Worm (Caenorhabditis elegans): Measurements from ENCODE around the gene F53C11.4.

The F53C11.4 gene

DNA sequence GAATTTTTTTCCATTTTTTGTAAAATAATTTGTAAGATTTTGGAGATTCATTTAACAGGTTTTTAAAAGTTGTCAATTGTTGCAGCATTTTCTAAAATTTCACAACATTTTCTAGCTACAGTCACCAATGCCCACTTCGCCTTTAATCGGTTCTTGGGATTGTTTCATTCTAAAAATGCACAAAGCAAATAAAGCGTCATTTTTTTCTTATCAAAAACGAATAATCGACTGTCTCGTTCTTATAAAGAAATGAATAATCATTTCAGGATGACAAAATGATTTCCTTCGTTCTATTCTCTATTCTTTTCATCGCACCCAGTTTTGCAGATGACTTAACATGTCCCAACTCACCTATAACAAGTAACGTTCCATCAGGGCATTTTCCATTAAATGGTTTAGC, 11.6 kb downstream of the F53C11.4 start, which contains the start of gene F53C11.1:
F53C11.1 (plus strand) TSS at position 268 of the 400 bp plus-strand sequence.
- no peak for TF ChIP-seq mab-5 (tag; optimal IDR thresholded peaks at IDR 0.05)
- TF ChIP-seq ham-2 (GFP tag; optimal IDR thresholded peaks at IDR 0.05): no peak
- no peak for TF ChIP-seq sem-2 (GFP tag; optimal IDR thresholded peaks at IDR 0.05)
- no peak for TF ChIP-seq nhr-76 (tag; optimal IDR thresholded peaks at IDR 0.05)
- no peak for TF ChIP-seq elt-1 (tag; optimal IDR thresholded peaks at IDR 0.05; ENCODE audit: borderline replicate concordance, insufficient read depth)
- TF ChIP-seq ceh-83 (GFP tag; optimal IDR thresholded peaks at IDR 0.05): no peak
- TF ChIP-seq nhr-28 (tag; optimal IDR thresholded peaks at IDR 0.05): no peak
- TF ChIP-seq bed-3 (GFP tag; optimal IDR thresholded peaks at IDR 0.05): no peak
- TF ChIP-seq nhr-12 (tag; optimal IDR thresholded peaks at IDR 0.05): no peak
- TF ChIP-seq lin-32 (GFP tag; optimal IDR thresholded peaks at IDR 0.05): no peak
- TF ChIP-seq drap-1 (GFP tag; optimal IDR thresholded peaks at IDR 0.05): no peak
- TF ChIP-seq flh-1 (GFP tag; optimal IDR thresholded peaks at IDR 0.05): no peak

DNA sequence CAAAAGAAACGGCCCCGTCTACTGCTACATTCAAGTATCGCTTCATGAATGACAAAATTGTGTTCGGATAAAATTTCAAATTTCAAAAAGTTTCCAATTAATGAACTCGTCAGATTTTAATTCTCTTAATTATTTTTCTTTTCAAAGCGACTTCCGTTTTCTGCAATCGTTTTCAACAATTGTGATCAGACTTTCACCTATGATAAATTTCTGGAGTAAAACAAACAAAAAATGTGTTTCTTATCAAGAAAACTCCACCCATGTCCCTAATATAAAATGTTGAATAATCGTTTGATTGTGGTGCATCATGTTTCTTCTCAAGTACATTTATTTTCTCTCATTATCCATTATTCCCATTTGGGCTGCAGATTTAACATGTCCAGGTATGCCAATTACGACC, 15.9 kb downstream of the F53C11.4 start, which contains the start of gene F20G2.5:
F20G2.5 (plus strand) TSS at position 301 of the 400 bp plus-strand sequence.
- TF ChIP-seq hlh-1 (tag; optimal IDR thresholded peaks at IDR 0.05) (no peak), snpc-4 (tag; optimal IDR thresholded peaks at IDR 0.05) (no peak), bed-3 (GFP tag; optimal IDR thresholded peaks at IDR 0.05) (no peak), sptf-1 (tag; optimal IDR thresholded peaks at IDR 0.05) (no peak), ceh-83 (GFP tag; optimal IDR thresholded peaks at IDR 0.05) (no peak), unc-120 (tag; optimal IDR thresholded peaks at IDR 0.05; ENCODE audit: poor library complexity, severe bottlenecking) (no peak), drap-1 (GFP tag; optimal IDR thresholded peaks at IDR 0.05) (no peak), lin-13 (tag; optimal IDR thresholded peaks at IDR 0.05) (no peak), unc-39 (tag; optimal IDR thresholded peaks at IDR 0.05) (no peak), nhr-2 (tag; optimal IDR thresholded peaks at IDR 0.05) (no peak), mls-2 (tag; optimal IDR thresholded peaks at IDR 0.05) (no peak), nhr-12 (tag; optimal IDR thresholded peaks at IDR 0.05) (no peak)

DNA sequence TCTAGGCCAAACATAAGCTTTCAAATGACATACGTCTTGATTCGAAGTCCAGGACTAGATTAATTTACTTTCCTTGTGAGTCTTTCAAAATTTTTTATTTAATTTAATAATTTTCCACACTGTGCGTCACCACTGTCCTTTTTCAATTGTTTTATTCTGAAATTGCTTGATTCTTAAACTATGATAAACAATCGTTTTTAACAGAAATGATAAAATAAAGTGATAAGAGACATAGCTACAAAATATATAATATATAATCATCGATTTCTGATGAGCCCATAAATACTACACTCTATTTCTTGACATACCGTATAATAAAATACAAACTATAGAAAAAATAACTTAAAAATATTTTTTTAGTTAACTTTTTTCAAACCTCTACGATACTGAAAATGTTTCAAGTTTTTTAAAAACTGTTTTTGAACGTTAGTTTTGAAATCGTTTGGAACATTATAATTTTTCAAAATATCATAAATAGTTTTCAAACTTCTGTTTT, 18.2 kb downstream of the F53C11.4 start, which contains the start of gene nas-24:
nas-24 (plus strand) TSS at position 446 of the 496 bp plus-strand sequence.
- TF ChIP-seq lin-13 (tag; optimal IDR thresholded peaks at IDR 0.05) (no peak), cnd-1 (tag; optimal IDR thresholded peaks at IDR 0.05) (no peak), elt-1 (tag; optimal IDR thresholded peaks at IDR 0.05; ENCODE audit: borderline replicate concordance, insufficient read depth) (no peak), sptf-1 (tag; optimal IDR thresholded peaks at IDR 0.05) (no peak), ceh-83 (GFP tag; optimal IDR thresholded peaks at IDR 0.05) (no peak), M03D4.4 (tag; optimal IDR thresholded peaks at IDR 0.05) (no peak), lsy-2 (tag; optimal IDR thresholded peaks at IDR 0.05) (no peak), ceh-39 (tag; optimal IDR thresholded peaks at IDR 0.05) (no peak)

ce11 chrV:13768388-13768787, 18.8 kb downstream of the F53C11.4 start, which contains the start of gene F20G2.3:
Gene F20G2.3, minus strand, starts transcription at chrV:13768488.
- TF ChIP-seq nhr-76 (tag; optimal IDR thresholded peaks at IDR 0.05) (no peak), nhr-12 (tag; optimal IDR thresholded peaks at IDR 0.05) (no peak), flh-1 (GFP tag; optimal IDR thresholded peaks at IDR 0.05) (no peak), tbx-8 (GFP tag; optimal IDR thresholded peaks at IDR 0.05) (no peak), lin-13 (tag; optimal IDR thresholded peaks at IDR 0.05) (no peak), unc-62 (GFP tag; optimal IDR thresholded peaks at IDR 0.05) (no peak), ceh-39 (tag; optimal IDR thresholded peaks at IDR 0.05) (no peak), hlh-1 (tag; optimal IDR thresholded peaks at IDR 0.05) (no peak), snpc-4 (tag; optimal IDR thresholded peaks at IDR 0.05) (no peak), ceh-43 (GFP tag; optimal IDR thresholded peaks at IDR 0.05) (no peak), ztf-11 (tag; optimal IDR thresholded peaks at IDR 0.05) (no peak), elt-3 (tag; optimal IDR thresholded peaks at IDR 0.05) (no peak)

- no peak for TF ChIP-seq unc-39 (tag; optimal IDR thresholded peaks at IDR 0.05)
- no peak for TF ChIP-seq sem-2 (GFP tag; optimal IDR thresholded peaks at IDR 0.05)
- TF ChIP-seq flh-1 (GFP tag; optimal IDR thresholded peaks at IDR 0.05): no peak
- TF ChIP-seq M03D4.4 (tag; optimal IDR thresholded peaks at IDR 0.05): no peak
Observed at ce11 chrV:13763723-13764122, 23.4 kb downstream of the F53C11.4 start.

All from whole organism, mixed stage, embryonic.